Fruit fly (Drosophila melanogaster): ENCODE results near the gene Nrt.

dm6 chr3L:16805806-16806719 is 40.2 kb downstream of the Nrt start:
- TF ChIP-seq CG8478 (optimal IDR thresholded peaks at IDR 0.05) (no peak), CTCF (optimal IDR thresholded peaks at IDR 0.05) (no peak)
